Fruit fly (Drosophila melanogaster) whole organism, embryonic: ENCODE data around the gene CG42494.

Source experiments
- BEAF-32 ChIP-seq: fragments of 200-800 bp; sonication (Bioruptor generic); optimal IDR thresholded peaks from 3 replicates; lab custom pipeline; 2017; ENCODE audit warnings: missing biosample characterization, missing genetic modification characterization, mild to moderate bottlenecking, moderate library complexity, missing genetic modification reagents
- Bgb ChIP-seq: fragments of 200-800 bp; sonication (Bioruptor generic); IDR thresholded peaks from 2 replicates; pipeline ENCODE4 v1.3.6; 2022; ENCODE audit warnings: missing biosample characterization, missing genetic modification characterization; ENCODE audit not compliant: partially characterized antibody
- C15 ChIP-seq: fragments of 200-800 bp; sonication (Bioruptor generic); IDR thresholded peaks from 3 replicates; pipeline ENCODE4 v1.3.6; 2022; ENCODE audit warnings: missing biosample characterization, missing genetic modification characterization
- CG1233 ChIP-seq: fragments of 200-800 bp; sonication (Bioruptor generic); optimal IDR thresholded peaks from 4 replicates; lab custom pipeline; 2018; ENCODE audit warnings: missing biosample characterization, mild to moderate bottlenecking, missing genetic modification characterization
- CG13287 ChIP-seq: fragments of 200-800 bp; sonication (Bioruptor generic); IDR thresholded peaks from 2 replicates; pipeline ENCODE4 v1.3.6; 2022; ENCODE audit warnings: missing biosample characterization, missing genetic modification characterization; ENCODE audit not compliant: partially characterized antibody
- CG13296 ChIP-seq: fragments of 200-800 bp; sonication (Bioruptor generic); optimal IDR thresholded peaks from 3 replicates; lab custom pipeline; 2018; ENCODE audit warnings: missing biosample characterization, mild to moderate bottlenecking, missing genetic modification characterization
- CG14860 ChIP-seq: fragments of 200-800 bp; sonication (Bioruptor generic); IDR thresholded peaks from 3 replicates; pipeline ENCODE4 v1.3.6; 2022; ENCODE audit warnings: missing biosample characterization, missing genetic modification characterization; ENCODE audit not compliant: partially characterized antibody
- CG15269 ChIP-seq: fragments of 200-800 bp; sonication (Bioruptor generic); optimal IDR thresholded peaks from 2 replicates; lab custom pipeline; 2018; ENCODE audit warnings: missing biosample characterization, mild to moderate bottlenecking, missing genetic modification characterization, moderate library complexity
- CG15479 ChIP-seq: fragments of 200-800 bp; sonication (Bioruptor generic); optimal IDR thresholded peaks from 3 replicates; lab custom pipeline; 2019; ENCODE audit warnings: missing biosample characterization, mild to moderate bottlenecking, missing genetic modification characterization, moderate library complexity
- CG15514 ChIP-seq: fragments of 200-800 bp; sonication (Bioruptor generic); optimal IDR thresholded peaks from 3 replicates; lab custom pipeline; 2017; ENCODE audit warnings: missing biosample characterization, missing genetic modification characterization, mild to moderate bottlenecking, moderate library complexity, missing genetic modification reagents
- CG16813 ChIP-seq: fragments of 200-800 bp; sonication (Bioruptor generic); IDR thresholded peaks from 3 replicates; pipeline ENCODE4 v1.3.6; 2022; ENCODE audit warnings: missing biosample characterization, missing genetic modification characterization; ENCODE audit not compliant: partially characterized antibody
- CG18011 ChIP-seq: fragments of 200-800 bp; sonication (Bioruptor generic); optimal IDR thresholded peaks from 2 replicates; lab custom pipeline; 2017; ENCODE audit warnings: missing biosample characterization, missing genetic modification characterization, mild to moderate bottlenecking, moderate library complexity, missing genotype
- CG18619 ChIP-seq: fragments of 200-800 bp; sonication (Bioruptor generic); optimal IDR thresholded peaks from 3 replicates; lab custom pipeline; 2017; ENCODE audit warnings: missing biosample characterization, mild to moderate bottlenecking, missing genetic modification characterization
- CG2875 ChIP-seq: fragments of 200-800 bp; sonication (Bioruptor generic); optimal IDR thresholded peaks from 2 replicates; lab custom pipeline; 2017; ENCODE audit warnings: missing biosample characterization, mild to moderate bottlenecking, missing genetic modification characterization, missing genetic modification reagents
- CG31224 ChIP-seq: fragments of 200-800 bp; sonication (Bioruptor generic); IDR thresholded peaks from 2 replicates; pipeline ENCODE4 v1.3.6; 2022; ENCODE audit warnings: missing biosample characterization, missing genetic modification characterization
- CG34224 ChIP-seq: fragments of 200-800 bp; sonication (Bioruptor generic); IDR thresholded peaks from 3 replicates; pipeline ENCODE4 v1.3.6; 2022; ENCODE audit warnings: missing biosample characterization, missing genetic modification characterization; ENCODE audit not compliant: partially characterized antibody
- CG42726 ChIP-seq: fragments of 200-800 bp; sonication (Bioruptor generic); IDR thresholded peaks from 2 replicates; pipeline ENCODE4 v1.3.6; 2022; ENCODE audit warnings: missing biosample characterization, missing genetic modification characterization; ENCODE audit not compliant: partially characterized antibody
- CG4730 ChIP-seq: fragments of 200-800 bp; sonication (Bioruptor generic); IDR thresholded peaks from 2 replicates; pipeline ENCODE4 v1.3.6; 2022; ENCODE audit warnings: missing biosample characterization, missing genetic modification characterization
- CG6175 ChIP-seq: fragments of 200-800 bp; sonication (Bioruptor generic); IDR thresholded peaks from 3 replicates; pipeline ENCODE4 v1.3.6; 2022; ENCODE audit warnings: missing biosample characterization, missing genetic modification characterization
- CG6272 ChIP-seq: fragments of 200-800 bp; sonication (Bioruptor generic); IDR thresholded peaks from 2 replicates; pipeline ENCODE4 v1.3.6; 2022; ENCODE audit warnings: missing biosample characterization, missing genetic modification characterization
- CG6683 ChIP-seq: fragments of 200-800 bp; sonication (Bioruptor generic); optimal IDR thresholded peaks from 2 replicates; lab custom pipeline; 2017; ENCODE audit warnings: missing biosample characterization, mild to moderate bottlenecking, missing genetic modification characterization, missing genetic modification reagents
- CG7963 ChIP-seq: fragments of 200-800 bp; sonication (Bioruptor generic); IDR thresholded peaks from 3 replicates; pipeline ENCODE4 v1.3.6; 2022; ENCODE audit warnings: missing biosample characterization, missing genetic modification characterization; ENCODE audit not compliant: partially characterized antibody
- Dfd ChIP-seq, 2 experiments: fragments of >200 bp; optimal IDR thresholded peaks; 2 replicates each; lab custom pipeline; 2017; ENCODE audit warnings: missing biosample characterization in 2 of 2, missing genetic modification characterization in 2 of 2
- Dp ChIP-seq: fragments of 200-800 bp; sonication (Bioruptor generic); optimal IDR thresholded peaks from 2 replicates; lab custom pipeline; 2018; ENCODE audit warnings: missing biosample characterization, mild to moderate bottlenecking, missing genetic modification characterization, moderate library complexity
- E2f2 ChIP-seq: fragments of 200-800 bp; sonication (Bioruptor generic); IDR thresholded peaks from 2 replicates; pipeline ENCODE4 v1.3.6; 2022; ENCODE audit warnings: missing biosample characterization, missing genetic modification characterization
- Ets65A ChIP-seq: fragments of 200-800 bp; sonication (Bioruptor generic); peaks from one replicate; lab custom pipeline; 2016; ENCODE audit warnings: missing biosample characterization, missing genetic modification characterization
- HLH3B ChIP-seq: fragments of 200-800 bp; sonication (Bioruptor generic); IDR thresholded peaks from 2 replicates; pipeline ENCODE4 v1.3.6; 2022; ENCODE audit warnings: missing biosample characterization, missing genetic modification characterization
- HmgZ ChIP-seq: fragments of 200-800 bp; sonication (Bioruptor generic); optimal IDR thresholded peaks from 2 replicates; lab custom pipeline; 2018; ENCODE audit warnings: missing biosample characterization, mild to moderate bottlenecking, missing genetic modification characterization
- MBD-R2 ChIP-seq: fragments of 200-800 bp; sonication (Bioruptor generic); IDR thresholded peaks from 2 replicates; pipeline ENCODE4 v1.3.6; 2022; ENCODE audit warnings: missing biosample characterization, missing genetic modification characterization
- MESR4 ChIP-seq: fragments of 200-800 bp; sonication (Bioruptor generic); optimal IDR thresholded peaks from 2 replicates; lab custom pipeline; 2018; ENCODE audit warnings: missing biosample characterization, mild to moderate bottlenecking, missing genetic modification characterization, moderate library complexity
- abd-A ChIP-seq: fragments of 200-800 bp; sonication (Bioruptor generic); optimal IDR thresholded peaks from 3 replicates; lab custom pipeline; 2019; ENCODE audit warnings: missing biosample characterization, mild to moderate bottlenecking, missing genetic modification characterization, moderate library complexity
- amos ChIP-seq: fragments of 200-800 bp; sonication (Bioruptor generic); IDR thresholded peaks from 2 replicates; pipeline ENCODE4 v1.3.6; 2022; ENCODE audit warnings: missing biosample characterization, missing genetic modification characterization; ENCODE audit not compliant: partially characterized antibody
- bbx ChIP-seq: fragments of 200-800 bp; sonication (Bioruptor generic); IDR thresholded peaks from 2 replicates; pipeline ENCODE4 v1.3.6; 2022; ENCODE audit warnings: missing biosample characterization, missing genetic modification characterization; ENCODE audit not compliant: partially characterized antibody
- emc ChIP-seq: fragments of 200-800 bp; sonication (Bioruptor generic); optimal IDR thresholded peaks from 2 replicates; lab custom pipeline; 2016; ENCODE audit warnings: missing biosample characterization, missing genetic modification characterization
- hbn ChIP-seq: fragments of 200-800 bp; sonication (Bioruptor generic); IDR thresholded peaks from 2 replicates; pipeline ENCODE4 v1.3.6; 2022; ENCODE audit warnings: missing biosample characterization, missing genetic modification characterization; ENCODE audit not compliant: partially characterized antibody
- hkb ChIP-seq, 2 experiments: fragments of 200-800 bp in 1 of 2; fragments of >200 bp in 1 of 2; sonication (Bioruptor generic) in 1 of 2; IDR thresholded peaks in 1 of 2; optimal IDR thresholded peaks in 1 of 2; 2 replicates each; pipeline versions ENCODE4 v1.3.6 to Lab custom; 2017 to 2022; ENCODE audit warnings: missing biosample characterization in 1 of 2, missing genetic modification characterization in 1 of 2
- hth ChIP-seq: fragments of >200 bp; optimal IDR thresholded peaks from 2 replicates; lab custom pipeline; 2017; ENCODE audit warnings: inconsistent platforms
- insv ChIP-seq, 2 experiments: fragments of 200-800 bp; sonication (Bioruptor generic); optimal IDR thresholded peaks; 3 replicates each; lab custom pipeline; 2016 to 2018; ENCODE audit warnings: missing biosample characterization in 2 of 2, missing genetic modification characterization in 2 of 2
- knrl ChIP-seq: fragments of 200-800 bp; sonication (Bioruptor generic); IDR thresholded peaks from 3 replicates; pipeline ENCODE4 v1.3.6; 2022; ENCODE audit warnings: missing biosample characterization, missing genetic modification characterization; ENCODE audit not compliant: partially characterized antibody
- mam ChIP-seq: fragments of 200-800 bp; sonication (Bioruptor generic); optimal IDR thresholded peaks from 3 replicates; lab custom pipeline; 2016; ENCODE audit warnings: missing biosample characterization, missing genetic modification characterization
- row ChIP-seq: fragments of 200-800 bp; sonication (Bioruptor generic); IDR thresholded peaks from 3 replicates; pipeline ENCODE4 v1.3.6; 2022; ENCODE audit warnings: missing biosample characterization, missing genetic modification characterization
- sna ChIP-seq: fragments of 200-800 bp; sonication (Bioruptor generic); IDR thresholded peaks from 2 replicates; pipeline ENCODE4 v1.3.6; 2022; ENCODE audit warnings: missing biosample characterization, missing genetic modification characterization; ENCODE audit not compliant: partially characterized antibody
- tgo ChIP-seq: fragments of 200-800 bp; sonication (Bioruptor generic); IDR thresholded peaks from 3 replicates; pipeline ENCODE4 v1.3.6; 2022; ENCODE audit warnings: missing biosample characterization, missing genetic modification characterization
- tna ChIP-seq: fragments of 200-800 bp; sonication (Bioruptor generic); IDR thresholded peaks from 2 replicates; pipeline ENCODE4 v1.3.6; 2022; ENCODE audit warnings: missing biosample characterization, missing genetic modification characterization; ENCODE audit not compliant: partially characterized antibody
- toy ChIP-seq: fragments of 200-800 bp; sonication (Bioruptor generic); IDR thresholded peaks from 2 replicates; pipeline ENCODE4 v1.3.6; 2022; ENCODE audit warnings: missing biosample characterization, missing genetic modification characterization
- unc-4 ChIP-seq: fragments of 200-800 bp; sonication (Bioruptor generic); IDR thresholded peaks from 2 replicates; pipeline ENCODE4 v1.3.6; 2022; ENCODE audit warnings: missing biosample characterization, missing genetic modification characterization; ENCODE audit not compliant: partially characterized antibody
- vnd ChIP-seq: fragments of 200-800 bp; sonication (Bioruptor generic); IDR thresholded peaks from 3 replicates; pipeline ENCODE4 v1.3.6; 2022; ENCODE audit warnings: missing biosample characterization, missing genetic modification characterization; ENCODE audit not compliant: partially characterized antibody

CG42494 gene

DNA sequence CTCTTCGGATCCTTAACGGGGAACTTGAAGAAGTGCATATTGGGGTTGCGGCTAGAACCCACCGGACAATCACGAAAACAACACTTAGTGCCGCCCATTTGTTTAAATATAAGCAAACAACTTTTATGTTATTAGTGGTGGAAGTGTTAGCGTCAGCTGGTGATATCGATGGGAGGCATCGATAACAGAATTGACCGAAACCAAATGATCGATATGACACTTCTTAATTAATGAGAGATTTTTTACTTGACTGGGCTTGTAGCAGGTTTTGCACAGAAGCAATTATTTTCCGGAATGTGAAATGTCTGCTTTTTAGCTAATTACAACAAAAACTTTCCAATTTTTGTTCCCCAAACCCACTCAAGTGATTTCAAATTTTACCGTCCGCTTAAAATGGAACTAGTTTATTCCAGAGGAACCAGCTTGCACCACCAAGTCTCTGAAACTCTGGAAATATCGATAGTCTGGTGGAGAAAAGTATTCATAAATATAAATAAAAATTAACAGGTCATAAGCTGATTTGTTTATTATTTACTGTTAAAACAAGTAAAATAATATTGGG lies 8.2 kb downstream of the CG42494 start, which contains the start of gene CG14965 (continued):
- TF ChIP-seq CG2875 (GFP tag; lab: Kevin White, UChicago) (no peak), insv (GFP tag; optimal IDR thresholded peaks at IDR 0.05; lab: Kevin White, UChicago) (no peak), hkb (optimal IDR thresholded peaks at IDR 0.05; lab: Kevin White, UChicago) (peak; percentile 34), hkb (GFP tag; IDR thresholded peaks at IDR 0.05; lab: Robert Waterston, UW) (no peak), BEAF-32 (GFP tag; lab: Kevin White, UChicago) (peak; percentile 95), CG6683 (no peak), CG14860 (peak; percentile 87), CG15269 (tag; lab: Kevin White, UChicago) (no peak), Dfd (GFP tag; optimal IDR thresholded peaks at IDR 0.05; lab: Kevin White, UChicago) (no peak), toy (GFP tag; lab: Robert Waterston, UW) (no peak), emc (no peak), CG6272 (GFP tag; lab: Robert Waterston, UW) (peak; percentile 30; the same call in 1 of the 2 replicates), CG31224 (GFP tag; lab: Robert Waterston, UW) (no peak), knrl (GFP tag; lab: Robert Waterston, UW) (peak; percentile 91), unc-4 (GFP tag; lab: Robert Waterston, UW) (peak; percentile 95), amos (GFP tag; lab: Robert Waterston, UW) (peak; percentile 87), CG1233 (no peak), bbx (GFP tag; lab: Robert Waterston, UW) (peak; percentile 79), row (peak; percentile 50; the same call in 2 of the 3 replicates), CG13296 (GFP tag; lab: Kevin White, UChicago) (no peak), hbn (GFP tag; lab: Robert Waterston, UW) (peak; percentile 86), Dp (GFP tag; lab: Kevin White, UChicago) (peak; percentile 81), abd-A (no peak), CG4730 (no peak), HLH3B (GFP tag; lab: Robert Waterston, UW) (no peak), Bgb (GFP tag; lab: Robert Waterston, UW) (peak; percentile 89), CG34224 (GFP tag; lab: Robert Waterston, UW) (peak; percentile 84), CG13287 (peak; percentile 94), vnd (GFP tag; lab: Robert Waterston, UW) (peak; percentile 87), E2f2 (GFP tag; lab: Robert Waterston, UW) (peak; percentile 42), HmgZ (tag; lab: Kevin White, UChicago) (no peak), CG6175 (GFP tag; lab: Robert Waterston, UW) (no peak), CG15514 (GFP tag; lab: Kevin White, UChicago) (peak; percentile 99), mam (peak; percentile 13), CG16813 (GFP tag; lab: Robert Waterston, UW) (peak; percentile 90), MESR4 (GFP tag; lab: Kevin White, UChicago) (peak; percentile 20), C15 (GFP tag; lab: Robert Waterston, UW) (no peak), MBD-R2 (peak; percentile 62), tgo (GFP tag; lab: Robert Waterston, UW) (no peak), hth (no peak), CG42726 (GFP tag; lab: Robert Waterston, UW) (peak; percentile 27; the same call in 1 of the 2 replicates), CG18011 (no peak), CG7963 (peak; percentile 72), CG15479 (GFP tag; lab: Kevin White, UChicago) (peak; percentile 79), CG18619 (no peak), Ets65A (GFP tag; lab: Kevin White, UChicago) (peak; percentile 73), tna (GFP tag; lab: Robert Waterston, UW) (peak; percentile 78), sna (GFP tag; lab: Robert Waterston, UW) (peak; percentile 95)
